Fruit fly (Drosophila melanogaster) whole organism, embryonic: ENCODE results near the gene Hat1.

Experiments
- CG10431 ChIP-seq: fragments of 200-800 bp; sonication (Bioruptor generic); optimal IDR thresholded peaks from 3 replicates; lab custom pipeline; 2018; ENCODE audit warnings: missing biosample characterization, mild to moderate bottlenecking, missing genetic modification characterization
- CG1529 ChIP-seq: fragments of 200-800 bp; sonication (Bioruptor generic); optimal IDR thresholded peaks from 3 replicates; lab custom pipeline; 2018; ENCODE audit warnings: missing biosample characterization, missing genetic modification characterization
- HmgD ChIP-seq: fragments of 200-800 bp; sonication (Bioruptor generic); optimal IDR thresholded peaks from 3 replicates; lab custom pipeline; 2016; ENCODE audit warnings: missing biosample characterization, missing genetic modification characterization
- Taf1 ChIP-seq: fragments of 200-800 bp; sonication (Bioruptor generic); IDR thresholded peaks from 2 replicates; pipeline ENCODE4 v1.3.6; 2022; ENCODE audit warnings: missing biosample characterization, missing genetic modification characterization
- Usf ChIP-seq: fragments of 200-800 bp; sonication (Bioruptor generic); optimal IDR thresholded peaks from 2 replicates; lab custom pipeline; 2017; ENCODE audit warnings: missing genotype, missing biosample characterization, missing genetic modification characterization
- ftz-f1 ChIP-seq: fragments of 200-800 bp; sonication (Bioruptor generic); optimal IDR thresholded peaks from 2 replicates; lab custom pipeline; 2016; ENCODE audit warnings: missing biosample characterization, missing genetic modification characterization
- hbn ChIP-seq: fragments of 200-800 bp; sonication (Bioruptor generic); IDR thresholded peaks from 2 replicates; pipeline ENCODE4 v1.3.6; 2022; ENCODE audit warnings: missing biosample characterization, missing genetic modification characterization; ENCODE audit not compliant: partially characterized antibody
- rib ChIP-seq: fragments of 200-800 bp; sonication (Bioruptor generic); IDR thresholded peaks from 2 replicates; pipeline ENCODE4 v1.3.6; 2022; ENCODE audit warnings: missing biosample characterization, missing genetic modification characterization
- ro ChIP-seq: fragments of 200-800 bp; sonication (Bioruptor generic); IDR thresholded peaks from 2 replicates; pipeline ENCODE4 v1.3.6; 2022; ENCODE audit warnings: missing biosample characterization, missing genetic modification characterization
- salm ChIP-seq: fragments of 200-800 bp; sonication (Bioruptor generic); optimal IDR thresholded peaks from 2 replicates; lab custom pipeline; 2018; ENCODE audit warnings: missing biosample characterization, mild to moderate bottlenecking, missing genetic modification characterization
- twi ChIP-seq: fragments of 200-800 bp; optimal IDR thresholded peaks from 2 replicates; lab custom pipeline; 2019; ENCODE audit warnings: missing biosample characterization, mild to moderate bottlenecking, missing genetic modification characterization, moderate library complexity

DNA sequence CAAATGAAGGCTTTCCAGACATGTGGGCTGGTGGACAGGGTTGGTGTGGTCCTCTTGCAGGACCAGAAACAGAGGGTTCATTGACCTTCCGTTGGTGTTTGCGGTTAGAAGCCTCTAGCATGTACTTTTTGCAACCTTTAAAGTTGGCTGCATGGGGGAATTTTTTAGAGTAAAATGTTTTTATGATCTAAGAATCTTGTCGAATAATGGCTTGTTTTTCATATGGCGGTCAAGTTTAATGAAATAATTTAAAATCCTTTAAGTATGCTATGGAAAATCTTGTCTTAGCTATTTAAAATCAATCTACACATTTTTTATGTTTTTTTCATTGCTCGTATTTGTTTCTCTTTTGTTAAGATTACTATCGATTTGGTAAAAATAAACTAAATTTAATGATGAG, 40.6 kb upstream of the Hat1 start, which contains the start of gene glob3:
- no peak for TF ChIP-seq twi
- no peak for TF ChIP-seq HmgD (GFP tag; lab: Kevin White, UChicago)
- no peak for TF ChIP-seq CG10431 (GFP tag; lab: Kevin White, UChicago)
- TF ChIP-seq Usf: no peak
- no peak for TF ChIP-seq CG1529
- TF ChIP-seq Taf1 (GFP tag; lab: Robert Waterston, UW): no peak
- TF ChIP-seq hbn: no peak
- no peak for TF ChIP-seq ftz-f1 (GFP tag; lab: Kevin White, UChicago)
- no peak for TF ChIP-seq rib
- no peak for TF ChIP-seq ro (GFP tag; lab: Robert Waterston, UW)
- TF ChIP-seq salm (tag; lab: Kevin White, UChicago): no peak
